Worm (Caenorhabditis elegans): Measurements from ENCODE around the gene Y55F3BR.2.
"Not testable (repeated sequence)": the region's sequence is repeated elsewhere in the genome, so short reads cannot be mapped to it uniquely, and the experiment has no call there.

ce11 chrIV:848956-849355 lies 9.8 kb upstream of the Y55F3BR.2 start:
- not testable (repeated sequence) for TF ChIP-seq unc-130 (GFP tag; optimal IDR thresholded peaks at IDR 0.05); egl-43 (GFP tag; IDR thresholded peaks at IDR 0.05); ces-1 (GFP tag; optimal IDR thresholded peaks at IDR 0.05); nhr-25 (tag; optimal IDR thresholded peaks at IDR 0.05; ENCODE audit: borderline replicate concordance, insufficient read depth)

Data from whole organism, L4 larva.